Fruit fly (Drosophila melanogaster): ENCODE data around the gene CG5783.

CG5783 gene

dm6 chr2L:18119643-18120042, 36.2 kb upstream of the CG5783 start, which contains the start of gene CG5758 (continued):
- TF ChIP-seq CG13123 (GFP tag; optimal IDR thresholded peaks at IDR 0.05), result no peak
- no peak for TF ChIP-seq sens-2 (GFP tag; IDR thresholded peaks at IDR 0.05)
- TF ChIP-seq pita (GFP tag; optimal IDR thresholded peaks at IDR 0.05), result peak; percentile 19
- no peak for TF ChIP-seq CG10959 (GFP tag; IDR thresholded peaks at IDR 0.05)
- TF ChIP-seq phol (tag; optimal IDR thresholded peaks at IDR 0.05), result no peak
- no peak for TF ChIP-seq GATAe (GFP tag; conservative IDR thresholded peaks at IDR 0.05)
- TF ChIP-seq Pdp1 (GFP tag; optimal IDR thresholded peaks at IDR 0.05), result peak in 1 of 2 experiments; percentile 64
- peak; percentile 38 for TF ChIP-seq unpg (GFP tag; optimal IDR thresholded peaks at IDR 0.05)
- peak; percentile 10 for TF ChIP-seq gfzf (GFP tag; optimal IDR thresholded peaks at IDR 0.05)
- no peak for TF ChIP-seq Optix (GFP tag; IDR thresholded peaks at IDR 0.05)
- TF ChIP-seq sqz (GFP tag; optimal IDR thresholded peaks at IDR 0.05), result no peak

DNA sequence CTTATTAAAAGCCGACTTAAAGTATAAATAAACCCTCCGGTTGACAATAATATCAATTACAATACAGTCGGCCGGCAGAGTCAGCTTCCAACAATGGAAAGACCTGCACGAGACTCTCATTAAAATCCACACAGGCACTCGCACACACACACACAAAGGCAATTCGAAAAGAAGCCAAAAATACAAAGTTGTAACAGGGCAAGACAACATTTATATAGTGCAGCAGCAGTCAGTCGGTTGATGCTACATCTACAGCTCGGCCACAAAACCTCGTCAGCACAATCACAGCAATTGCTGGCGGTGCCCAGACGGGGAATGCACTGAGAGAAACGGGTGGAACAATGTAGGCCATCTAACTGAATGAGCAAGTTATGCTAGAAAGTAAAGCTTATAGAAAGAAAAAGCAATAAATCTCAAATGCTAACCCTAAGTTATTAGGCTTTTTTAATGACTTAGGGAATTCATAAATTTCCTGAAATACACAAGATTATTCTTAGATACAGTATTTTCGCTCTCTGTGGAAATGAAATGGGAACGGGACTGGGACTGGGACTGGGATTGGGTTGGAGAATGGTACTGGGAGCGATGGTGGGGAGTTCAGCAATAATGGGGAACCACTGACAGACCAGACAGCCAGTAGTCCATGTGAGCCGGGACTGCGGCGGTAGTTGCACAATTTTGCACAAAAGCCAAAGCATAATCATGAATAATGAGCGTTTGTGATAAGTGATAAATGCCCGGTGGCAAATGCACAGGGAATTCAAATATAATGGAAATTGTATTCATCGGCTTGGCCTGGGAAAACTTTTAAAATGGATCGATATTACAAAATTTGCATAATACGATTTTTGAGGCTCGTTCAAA, 34.2 kb upstream of the CG5783 start:
- TF ChIP-seq CG14441 (GFP tag; IDR thresholded peaks at IDR 0.05) (0 out of 2 replicates have a peak, but pooled peaks have one; percentile 39), CG11696 (GFP tag; IDR thresholded peaks at IDR 0.05) (no peak), grau (tag; optimal IDR thresholded peaks at IDR 0.05) (peak; percentile 49), kah (GFP tag; optimal IDR thresholded peaks at IDR 0.05) (no peak), CG31224 (GFP tag; IDR thresholded peaks at IDR 0.05) (peak; percentile 46; the same call in 1 of the 2 replicates), CG14965 (GFP tag; optimal IDR thresholded peaks at IDR 0.05; ENCODE audit: borderline replicate concordance) (no peak), her (GFP tag; optimal IDR thresholded peaks at IDR 0.05) (peak; percentile 55), CG9876 (GFP tag; optimal IDR thresholded peaks at IDR 0.05) (no peak), tap (tag; optimal IDR thresholded peaks at IDR 0.05) (peak; percentile 14), Drgx (GFP tag; IDR thresholded peaks at IDR 0.05) (peak; percentile 97), CG5245 (GFP tag; optimal IDR thresholded peaks at IDR 0.05) (peak; percentile 43), cad (GFP tag; optimal IDR thresholded peaks at IDR 0.05) (no peak), ind (GFP tag; optimal IDR thresholded peaks at IDR 0.05) (peak; percentile 68), sc (optimal IDR thresholded peaks at IDR 0.05) (no peak), sc (GFP tag; optimal IDR thresholded peaks at IDR 0.05) (no peak), prd (optimal IDR thresholded peaks at IDR 0.05) (no peak), prd (GFP tag; IDR thresholded peaks at IDR 0.05) (peak; percentile 74), CG13894 (tag; optimal IDR thresholded peaks at IDR 0.05) (no peak), Rx (GFP tag; IDR thresholded peaks at IDR 0.05) (peak; percentile 5; the same call in 1 of the 2 replicates), CG12236 (GFP tag; optimal IDR thresholded peaks at IDR 0.05) (no peak), CG6689 (GFP tag; IDR thresholded peaks at IDR 0.05) (peak; percentile 41), CG1602 (GFP tag; optimal IDR thresholded peaks at IDR 0.05) (peak; percentile 26), Sox102F (GFP tag; optimal IDR thresholded peaks at IDR 0.05) (peak; percentile 54), Dip3 (GFP tag; optimal IDR thresholded peaks at IDR 0.05) (no peak), otp (GFP tag; IDR thresholded peaks at IDR 0.05) (no peak), twi (tag; optimal IDR thresholded peaks at IDR 0.05) (no peak), CG11560 (tag; IDR thresholded peaks at IDR 0.05) (0 out of 3 replicates have a peak, but pooled peaks have one; percentile 15), CG32767 (GFP tag; IDR thresholded peaks at IDR 0.05) (no peak), Hmr (GFP tag; optimal IDR thresholded peaks at IDR 0.05) (peak; percentile 43), NFAT (GFP tag; IDR thresholded peaks at IDR 0.05) (0 out of 2 replicates have a peak, but pooled peaks have one; percentile 11), ash1 (GFP tag; optimal IDR thresholded peaks at IDR 0.05) (no peak), HmgZ (tag; optimal IDR thresholded peaks at IDR 0.05) (no peak), HLH54F (GFP tag; optimal IDR thresholded peaks at IDR 0.05) (no peak), Gug (GFP tag; IDR thresholded peaks at IDR 0.05) (peak; percentile 36; the same call in 2 of the 4 replicates), CkIIα-i1 (GFP tag; IDR thresholded peaks at IDR 0.05) (no peak), psq (GFP tag; optimal IDR thresholded peaks at IDR 0.05) (no peak), CG8089 (GFP tag; optimal IDR thresholded peaks at IDR 0.05) (no peak), gem (tag; optimal IDR thresholded peaks at IDR 0.05) (peak; percentile 70), dm (GFP tag; optimal IDR thresholded peaks at IDR 0.05) (no peak)

Data from whole organism, embryonic.